Fruit fly (Drosophila melanogaster) whole organism, embryonic: ENCODE measurements around the gene CG43134.
A peak's percentile ranks its signal among the peaks of the same experiment; 100 is the strongest.

ENCODE experiments used
- ATbp ChIP-seq: fragments of 200-800 bp; sonication (Bioruptor generic); optimal IDR thresholded peaks from 2 replicates; lab custom pipeline; 2017; ENCODE audit warnings: missing biosample characterization, mild to moderate bottlenecking, missing genetic modification characterization, missing genetic modification reagents
- BtbVII ChIP-seq: fragments of 200-800 bp; sonication (Bioruptor generic); optimal IDR thresholded peaks from 3 replicates; lab custom pipeline; 2017; ENCODE audit warnings: missing biosample characterization, mild to moderate bottlenecking, missing genetic modification characterization
- CG10321 ChIP-seq: fragments of 200-800 bp; sonication (Bioruptor generic); IDR thresholded peaks from 2 replicates; pipeline ENCODE4 v1.3.6; 2022; ENCODE audit warnings: missing biosample characterization, missing genetic modification characterization
- CG10654 ChIP-seq: fragments of 200-800 bp; sonication (Bioruptor generic); optimal IDR thresholded peaks from 2 replicates; lab custom pipeline; 2016; ENCODE audit warnings: missing biosample characterization, missing genetic modification characterization
- CG11398 ChIP-seq: fragments of 200-800 bp; sonication (Bioruptor generic); optimal IDR thresholded peaks from 2 replicates; lab custom pipeline; 2016; ENCODE audit warnings: missing biosample characterization, missing genetic modification characterization
- CG11504 ChIP-seq: fragments of 200-800 bp; sonication (Bioruptor generic); optimal IDR thresholded peaks from 3 replicates; lab custom pipeline; 2019; ENCODE audit warnings: missing biosample characterization, mild to moderate bottlenecking, missing genetic modification characterization, moderate library complexity
- CG12299 ChIP-seq: fragments of 200-800 bp; sonication (Bioruptor generic); optimal IDR thresholded peaks from 2 replicates; lab custom pipeline; 2018; ENCODE audit warnings: missing biosample characterization, mild to moderate bottlenecking, missing genetic modification characterization
- CG1233 ChIP-seq: fragments of 200-800 bp; sonication (Bioruptor generic); optimal IDR thresholded peaks from 4 replicates; lab custom pipeline; 2018; ENCODE audit warnings: missing biosample characterization, mild to moderate bottlenecking, missing genetic modification characterization
- CG13296 ChIP-seq: fragments of 200-800 bp; sonication (Bioruptor generic); optimal IDR thresholded peaks from 3 replicates; lab custom pipeline; 2018; ENCODE audit warnings: missing biosample characterization, mild to moderate bottlenecking, missing genetic modification characterization
- CG13775 ChIP-seq: fragments of 200-800 bp; sonication (Bioruptor generic); optimal IDR thresholded peaks from 3 replicates; lab custom pipeline; 2017; ENCODE audit warnings: missing biosample characterization, mild to moderate bottlenecking, missing genetic modification characterization
- CG14014 ChIP-seq: fragments of 200-800 bp; sonication (Bioruptor generic); IDR thresholded peaks from 2 replicates; pipeline ENCODE4 v1.3.6; 2022; ENCODE audit warnings: missing biosample characterization, missing genetic modification characterization
- CG14965 ChIP-seq: fragments of 200-800 bp; sonication (Bioruptor generic); optimal IDR thresholded peaks from 2 replicates; lab custom pipeline; 2016; ENCODE audit warnings: missing biosample characterization, missing genetic modification characterization, borderline replicate concordance
- CG17359 ChIP-seq: fragments of 200-800 bp; sonication (Bioruptor generic); optimal IDR thresholded peaks from 3 replicates; lab custom pipeline; 2018; ENCODE audit warnings: missing biosample characterization, mild to moderate bottlenecking, missing genetic modification characterization, moderate library complexity
- CG1792 ChIP-seq: fragments of 200-800 bp; sonication (Bioruptor generic); optimal IDR thresholded peaks from 2 replicates; lab custom pipeline; 2016; ENCODE audit warnings: missing biosample characterization, missing genetic modification characterization
- CG18011 ChIP-seq: fragments of 200-800 bp; sonication (Bioruptor generic); optimal IDR thresholded peaks from 2 replicates; lab custom pipeline; 2017; ENCODE audit warnings: missing biosample characterization, missing genetic modification characterization, mild to moderate bottlenecking, moderate library complexity, missing genotype
- CG18476 ChIP-seq: fragments of 200-800 bp; sonication (Bioruptor generic); optimal IDR thresholded peaks from 2 replicates; lab custom pipeline; 2016; ENCODE audit warnings: missing biosample characterization, mild to moderate bottlenecking, missing genetic modification characterization
- CG18619 ChIP-seq: fragments of 200-800 bp; sonication (Bioruptor generic); optimal IDR thresholded peaks from 3 replicates; lab custom pipeline; 2017; ENCODE audit warnings: missing biosample characterization, mild to moderate bottlenecking, missing genetic modification characterization
- CG2120 ChIP-seq: fragments of 200-800 bp; sonication (Bioruptor generic); optimal IDR thresholded peaks from 3 replicates; lab custom pipeline; 2016; ENCODE audit warnings: missing biosample characterization, missing genetic modification characterization
- CG31441 ChIP-seq: fragments of 200-800 bp; sonication (Bioruptor generic); IDR thresholded peaks from 2 replicates; pipeline ENCODE4 v1.3.6; 2022; ENCODE audit warnings: missing biosample characterization, missing genetic modification characterization
- CG3407 ChIP-seq: fragments of 200-800 bp; sonication (Bioruptor generic); optimal IDR thresholded peaks from 2 replicates; lab custom pipeline; 2018; ENCODE audit warnings: missing biosample characterization, mild to moderate bottlenecking, missing genetic modification characterization
- CG6854 ChIP-seq: fragments of 200-800 bp; sonication (Bioruptor generic); optimal IDR thresholded peaks from 3 replicates; lab custom pipeline; 2017; ENCODE audit warnings: missing biosample characterization, mild to moderate bottlenecking, missing genetic modification characterization
- CG9437 ChIP-seq: fragments of 200-800 bp; sonication (Bioruptor generic); optimal IDR thresholded peaks from 2 replicates; lab custom pipeline; 2018; ENCODE audit warnings: missing biosample characterization, mild to moderate bottlenecking, missing genetic modification characterization
- CHES-1-like ChIP-seq: fragments of 200-800 bp; sonication (Bioruptor generic); optimal IDR thresholded peaks from 2 replicates; lab custom pipeline; 2016; ENCODE audit warnings: missing biosample characterization, missing genetic modification characterization
- D19B ChIP-seq: fragments of 200-800 bp; sonication (Bioruptor generic); optimal IDR thresholded peaks from 2 replicates; lab custom pipeline; 2017; ENCODE audit warnings: missing biosample characterization, mild to moderate bottlenecking, missing genetic modification characterization
- Eip74EF ChIP-seq, 2 experiments: fragments of 200-800 bp in 1 of 2; fragments of >200 bp in 1 of 2; sonication (Bioruptor generic) in 1 of 2; optimal IDR thresholded peaks; 2 replicates each; lab custom pipeline; 2017 to 2019; ENCODE audit warnings: missing biosample characterization in 2 of 2, missing genetic modification characterization in 2 of 2, mild to moderate bottlenecking in 1 of 2, moderate library complexity in 1 of 2
- Fer1 ChIP-seq: fragments of 200-800 bp; sonication (Bioruptor generic); optimal IDR thresholded peaks from 2 replicates; lab custom pipeline; 2017; ENCODE audit warnings: missing biosample characterization, mild to moderate bottlenecking, missing genetic modification characterization
- Fer3 ChIP-seq: fragments of 200-800 bp; sonication (Bioruptor generic); optimal IDR thresholded peaks from 2 replicates; lab custom pipeline; 2018; ENCODE audit warnings: missing biosample characterization, mild to moderate bottlenecking, missing genetic modification characterization, moderate library complexity
- HLH4C ChIP-seq: fragments of 200-800 bp; sonication (Bioruptor generic); IDR thresholded peaks from 3 replicates; pipeline ENCODE4 v1.3.6; 2022; ENCODE audit warnings: missing biosample characterization, missing genetic modification characterization; ENCODE audit not compliant: partially characterized antibody
- HLHmδ ChIP-seq: fragments of 200-800 bp; sonication (Bioruptor generic); optimal IDR thresholded peaks from 2 replicates; lab custom pipeline; 2018; ENCODE audit warnings: missing biosample characterization, mild to moderate bottlenecking, missing genetic modification characterization, moderate library complexity
- Lim3 ChIP-seq: fragments of 200-800 bp; sonication (Bioruptor generic); IDR thresholded peaks from 2 replicates; pipeline ENCODE4 v1.3.6; 2022; ENCODE audit warnings: missing biosample characterization, missing genetic modification characterization
- Lpt ChIP-seq: fragments of >200 bp; optimal IDR thresholded peaks from 2 replicates; lab custom pipeline; 2018; ENCODE audit warnings: missing biosample characterization, missing genetic modification characterization
- NfI ChIP-seq: fragments of 200-800 bp; sonication (Bioruptor generic); optimal IDR thresholded peaks from 3 replicates; lab custom pipeline; 2018; ENCODE audit warnings: missing biosample characterization, mild to moderate bottlenecking, missing genetic modification characterization, moderate library complexity
- PHDP ChIP-seq: fragments of 200-800 bp; sonication (Bioruptor generic); optimal IDR thresholded peaks from 3 replicates; lab custom pipeline; 2018; ENCODE audit warnings: missing biosample characterization, mild to moderate bottlenecking, missing genetic modification characterization, moderate library complexity
- Poxn ChIP-seq: fragments of 200-800 bp; sonication (Bioruptor generic); IDR thresholded peaks from 2 replicates; pipeline ENCODE4 v1.3.6; 2022; ENCODE audit warnings: missing biosample characterization, missing genetic modification characterization
- Ssrp ChIP-seq: fragments of 200-800 bp; sonication (Bioruptor generic); optimal IDR thresholded peaks from 2 replicates; lab custom pipeline; 2018; ENCODE audit warnings: missing biosample characterization, mild to moderate bottlenecking, missing genetic modification characterization, moderate library complexity
- aop ChIP-seq: fragments of 200-800 bp; sonication (Bioruptor generic); IDR thresholded peaks from 2 replicates; pipeline ENCODE4 v1.3.6; 2022; ENCODE audit warnings: missing biosample characterization, missing genetic modification characterization
- bcd ChIP-seq: fragments of 200-800 bp; sonication (Bioruptor generic); optimal IDR thresholded peaks from 2 replicates; lab custom pipeline; 2017; ENCODE audit warnings: missing biosample characterization, mild to moderate bottlenecking, missing genetic modification characterization
- cg ChIP-seq: fragments of 200-800 bp; sonication (Bioruptor generic); optimal IDR thresholded peaks from 3 replicates; lab custom pipeline; 2019; ENCODE audit warnings: missing biosample characterization, mild to moderate bottlenecking, missing genetic modification characterization, moderate library complexity
- dimm ChIP-seq: fragments of 200-800 bp; sonication (Bioruptor generic); IDR thresholded peaks from 2 replicates; pipeline ENCODE4 v1.3.6; 2022; ENCODE audit warnings: missing biosample characterization, missing genetic modification characterization
- dysf ChIP-seq: fragments of 200-800 bp; sonication (Bioruptor generic); IDR thresholded peaks from 3 replicates; pipeline ENCODE4 v1.3.6; 2022; ENCODE audit warnings: missing biosample characterization, missing genetic modification characterization
- gt ChIP-seq: fragments of 200-800 bp; sonication (Bioruptor generic); IDR thresholded peaks from 2 replicates; pipeline ENCODE4 v1.3.6; 2022; ENCODE audit warnings: missing biosample characterization, missing genetic modification characterization
- jing ChIP-seq: fragments of 200-800 bp; sonication (Bioruptor generic); optimal IDR thresholded peaks from 2 replicates; lab custom pipeline; 2018; ENCODE audit warnings: missing biosample characterization, mild to moderate bottlenecking, missing genetic modification characterization
- lilli ChIP-seq: fragments of 200-800 bp; sonication (Bioruptor generic); optimal IDR thresholded peaks from 3 replicates; lab custom pipeline; 2016; ENCODE audit warnings: missing biosample characterization, missing genetic modification characterization
- peb ChIP-seq: fragments of 200-800 bp; sonication (Bioruptor generic); IDR thresholded peaks from 2 replicates; pipeline ENCODE4 v1.3.6; 2022; ENCODE audit warnings: missing biosample characterization, missing genetic modification characterization
- prd ChIP-seq, 3 experiments: fragments of >200 bp in 2 of 3; fragments of 200-800 bp in 1 of 3; sonication (Bioruptor generic) in 1 of 3; optimal IDR thresholded peaks in 2 of 3; IDR thresholded peaks in 1 of 3; 2 replicates in 2 of 3; 3 replicates in 1 of 3; pipeline versions ENCODE4 v1.3.6 to Lab custom; 2017 to 2022; ENCODE audit warnings: missing biosample characterization in 1 of 3, missing genetic modification characterization in 1 of 3
- scrt ChIP-seq: fragments of 200-800 bp; sonication (Bioruptor generic); optimal IDR thresholded peaks from 2 replicates; lab custom pipeline; 2018; ENCODE audit warnings: missing biosample characterization, mild to moderate bottlenecking, missing genetic modification characterization, moderate library complexity
- ssp ChIP-seq: fragments of 200-800 bp; sonication (Bioruptor generic); IDR thresholded peaks from 2 replicates; pipeline ENCODE4 v1.3.6; 2022; ENCODE audit warnings: missing biosample characterization, missing genetic modification characterization
- tio ChIP-seq: fragments of 200-800 bp; sonication (Bioruptor generic); optimal IDR thresholded peaks from 2 replicates; lab custom pipeline; 2017; ENCODE audit warnings: missing biosample characterization, missing genetic modification characterization, inconsistent platforms

The CG43134 gene

dm6 chrX:4205346-4206178 is 41.6 kb upstream of the CG43134 start, which contains the start of gene Fas2 (continued):
- TF ChIP-seq CG31441 (no peak; the same call in 1 of the 2 replicates), CG18011 (GFP tag; lab: Kevin White, UChicago) (no peak), CG14014 (GFP tag; lab: Robert Waterston, UW) (peak; percentile 51; the same call in 1 of the 2 replicates), CG12299 (peak; percentile 47), CG10654 (GFP tag; lab: Kevin White, UChicago) (no peak), Eip74EF (GFP tag; optimal IDR thresholded peaks at IDR 0.05; lab: Kevin White, UChicago) (no peak), Ssrp (tag; lab: Kevin White, UChicago) (no peak), CG17359 (tag; lab: Kevin White, UChicago) (peak; percentile 57), jing (GFP tag; lab: Kevin White, UChicago) (no peak), NfI (GFP tag; lab: Kevin White, UChicago) (peak; percentile 6), CG10321 (GFP tag; lab: Robert Waterston, UW) (no peak), BtbVII (peak; percentile 63), gt (no peak), ATbp (GFP tag; lab: Kevin White, UChicago) (peak; percentile 27), Poxn (GFP tag; lab: Robert Waterston, UW) (no peak), CG13775 (GFP tag; lab: Kevin White, UChicago) (no peak), CG6854 (GFP tag; lab: Kevin White, UChicago) (peak; percentile 74), CG14965 (GFP tag; lab: Kevin White, UChicago) (no peak), aop (GFP tag; lab: Robert Waterston, UW) (no peak), scrt (GFP tag; lab: Kevin White, UChicago) (peak; percentile 58), lilli (GFP tag; lab: Kevin White, UChicago) (peak; percentile 33), dysf (GFP tag; lab: Robert Waterston, UW) (peak; percentile 59), prd (optimal IDR thresholded peaks at IDR 0.05; lab: Kevin White, UChicago) (no peak), prd (GFP tag; IDR thresholded peaks at IDR 0.05; lab: Robert Waterston, UW) (peak; percentile 65), tio (GFP tag; lab: Kevin White, UChicago) (no peak), Lpt (GFP tag; lab: Kevin White, UChicago) (no peak), CG13296 (GFP tag; lab: Kevin White, UChicago) (peak; percentile 24), PHDP (tag; lab: Kevin White, UChicago) (peak; percentile 23), CG18619 (GFP tag; lab: Kevin White, UChicago) (peak; percentile 33), HLHmδ (GFP tag; lab: Kevin White, UChicago) (peak; percentile 95), CG11504 (peak; percentile 100), peb (GFP tag; lab: Robert Waterston, UW) (no peak), CG3407 (peak; percentile 31), CG1792 (GFP tag; lab: Kevin White, UChicago) (no peak), CG9437 (GFP tag; lab: Kevin White, UChicago) (peak; percentile 72), cg (GFP tag; lab: Kevin White, UChicago) (peak; percentile 63), Fer1 (GFP tag; lab: Kevin White, UChicago) (peak; percentile 69), D19B (no peak), CG18476 (GFP tag; lab: Kevin White, UChicago) (peak; percentile 45), CG2120 (GFP tag; lab: Kevin White, UChicago) (peak; percentile 17), dimm (no peak), ssp (GFP tag; lab: Robert Waterston, UW) (no peak), HLH4C (GFP tag; lab: Robert Waterston, UW) (peak; percentile 43; the same call in 1 of the 3 replicates), CG11398 (GFP tag; lab: Kevin White, UChicago) (peak; percentile 13), CHES-1-like (GFP tag; lab: Kevin White, UChicago) (no peak), CG1233 (peak; percentile 8), Lim3 (no peak), bcd (GFP tag; lab: Kevin White, UChicago) (peak; percentile 23), Fer3 (tag; lab: Kevin White, UChicago) (peak; percentile 44)
